Worm (Caenorhabditis elegans): Measurements from ENCODE around the gene ZK370.4.

Gene ZK370.4

DNA sequence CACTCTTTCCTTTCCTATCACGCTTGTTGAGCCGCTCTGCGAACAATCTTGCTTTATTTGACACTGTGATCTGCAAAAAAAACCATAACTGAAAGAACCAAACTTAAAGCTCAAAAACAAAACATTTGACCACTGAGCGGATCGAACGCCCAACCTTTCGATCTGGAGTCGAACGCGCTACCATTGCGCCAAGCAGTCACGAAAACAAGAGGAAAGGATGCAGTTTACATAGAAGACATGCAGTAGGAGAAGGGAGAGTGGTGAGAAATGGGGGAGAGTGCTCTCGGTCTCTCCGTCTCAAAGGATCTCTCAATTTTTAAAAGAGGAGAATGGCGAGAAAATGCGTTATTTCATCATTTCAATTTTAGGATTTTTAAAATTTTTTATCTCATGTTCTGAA is 52.8 kb downstream of the ZK370.4 start (continued):
- TF ChIP-seq ekl-4 (GFP tag; IDR thresholded peaks at IDR 0.05) (peak; percentile 67), madf-3 (GFP tag; IDR thresholded peaks at IDR 0.05) (0 out of 2 replicates have a peak, but pooled peaks have one; percentile 55), Y56A3A.18 (GFP tag; IDR thresholded peaks at IDR 0.05) (peak; percentile 82), B0261.1 (tag; optimal IDR thresholded peaks at IDR 0.05) (peak; percentile 95), ceh-27 (GFP tag; optimal IDR thresholded peaks at IDR 0.05) (peak; percentile 84), ztf-18 (tag; optimal IDR thresholded peaks at IDR 0.05) (peak; percentile 76), tlf-1 (GFP tag; optimal IDR thresholded peaks at IDR 0.05) (peak; percentile 45), die-1 (tag; optimal IDR thresholded peaks at IDR 0.05) (peak; percentile 92), B0019.2 (GFP tag; conservative IDR thresholded peaks at IDR 0.05) (0 out of 2 replicates have a peak, but pooled peaks have one; percentile 21), madf-6 (GFP tag; IDR thresholded peaks at IDR 0.05) (peak; percentile 66), F57A8.1 (GFP tag; optimal IDR thresholded peaks at IDR 0.05) (peak; percentile 15), bed-2 (GFP tag; IDR thresholded peaks at IDR 0.05) (no peak), snpc-1.3 (tag; optimal IDR thresholded peaks at IDR 0.05; ENCODE audit: insufficient read depth) (peak; percentile 72), snpc-4 (GFP tag; optimal IDR thresholded peaks at IDR 0.05) (peak; percentile 53), snpc-4 (tag; optimal IDR thresholded peaks at IDR 0.05) (peak in 2 of 4 experiments; percentile 51), egl-18 (GFP tag; IDR thresholded peaks at IDR 0.05) (no peak), lin-54 (GFP tag; optimal IDR thresholded peaks at IDR 0.05) (peak; percentile 66), atf-7 (tag; optimal IDR thresholded peaks at IDR 0.05) (peak; percentile 21), D2030.7 (GFP tag; IDR thresholded peaks at IDR 0.05) (peak; percentile 61), hlh-12 (tag; optimal IDR thresholded peaks at IDR 0.05) (peak; percentile 69), F49E8.2 (tag; optimal IDR thresholded peaks at IDR 0.05; ENCODE audit: insufficient read depth) (peak; percentile 65), F33H1.4 (GFP tag; IDR thresholded peaks at IDR 0.05) (peak; percentile 38; the same call in 1 of the 2 replicates), madf-10 (tag; optimal IDR thresholded peaks at IDR 0.05) (peak; percentile 70), dpl-1 (GFP tag; optimal IDR thresholded peaks at IDR 0.05) (peak; percentile 11), F37B4.10 (GFP tag; IDR thresholded peaks at IDR 0.05) (no peak), F10E7.11 (tag; optimal IDR thresholded peaks at IDR 0.05) (peak; percentile 69), repo-1 (tag; optimal IDR thresholded peaks at IDR 0.05) (peak; percentile 66), lin-40 (tag; optimal IDR thresholded peaks at IDR 0.05) (peak; percentile 75), snpc-1.1 (tag; optimal IDR thresholded peaks at IDR 0.05; ENCODE audit: insufficient read depth) (peak; percentile 44), lin-26 (GFP tag; IDR thresholded peaks at IDR 0.05) (peak; percentile 94), K12H6.12 (tag; optimal IDR thresholded peaks at IDR 0.05) (peak; percentile 63)

Measured in whole organism, young adult.